Fruit fly (Drosophila melanogaster) whole organism: Measurements from ENCODE around the gene CG14546.

Source experiments
- Dll ChIP-seq: fragments of >200 bp; optimal IDR thresholded peaks from 2 replicates; lab custom pipeline; 2017
- pan ChIP-seq: fragments of >200 bp; optimal IDR thresholded peaks from 2 replicates; lab custom pipeline; 2017
- psq ChIP-seq: fragments of >200 bp; optimal IDR thresholded peaks from 2 replicates; lab custom pipeline; 2017
- usp ChIP-seq: fragments of >200 bp; optimal IDR thresholded peaks from 2 replicates; lab custom pipeline; 2017; ENCODE audit warnings: missing biosample characterization, missing genetic modification characterization, mixed read lengths

DNA sequence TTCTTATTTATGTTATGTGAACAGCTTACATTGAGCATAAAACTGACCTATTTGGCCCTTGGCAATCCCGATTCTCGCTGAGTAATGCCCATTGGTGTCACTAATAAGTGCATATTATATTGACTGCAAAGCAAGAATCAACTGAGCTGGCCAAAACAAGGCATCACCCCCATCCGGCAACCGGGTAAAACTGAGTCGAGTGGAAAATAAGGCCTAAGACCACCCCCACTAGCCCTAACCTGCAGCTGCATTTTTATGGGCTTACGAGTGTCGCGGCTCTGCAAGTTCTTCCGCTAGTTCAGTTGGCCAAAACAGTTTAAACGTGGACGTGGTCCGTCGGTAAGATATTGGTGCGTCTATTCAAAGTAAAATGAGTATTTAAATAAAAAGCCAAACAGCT is 39.3 kb upstream of the CG14546 start, which contains the start of gene boss:
- TF ChIP-seq psq (lab: Kevin White, UChicago) (no peak), pan (lab: Kevin White, UChicago) (no peak), usp (no peak), Dll (no peak)
